Worm (Caenorhabditis elegans): ENCODE measurements around the gene F18C5.10.

The F18C5.10 gene

ce11 chrII:6588605-6589292 is 27.5 kb upstream of the F18C5.10 start, which contains the start of gene icd-1 (continued):
- TF ChIP-seq ces-1 (GFP tag; optimal IDR thresholded peaks at IDR 0.05) (no peak), nhr-85 (tag) (peak; percentile 99), aly-2 (tag; optimal IDR thresholded peaks at IDR 0.05) (peak; percentile 91), snu-23 (GFP tag; optimal IDR thresholded peaks at IDR 0.05) (peak; percentile 99), elt-2 (tag; optimal IDR thresholded peaks at IDR 0.05) (peak; percentile 84), hlh-17 (GFP tag; optimal IDR thresholded peaks at IDR 0.05; ENCODE audit: borderline replicate concordance) (no peak), zag-1 (tag; optimal IDR thresholded peaks at IDR 0.05) (peak; percentile 73), tlp-1 (tag; optimal IDR thresholded peaks at IDR 0.05) (no peak), nhr-90 (tag; optimal IDR thresholded peaks at IDR 0.05; ENCODE audit: poor library complexity) (peak; percentile 94), nhr-11 (tag; optimal IDR thresholded peaks at IDR 0.05) (peak; percentile 97), ceh-82 (tag; optimal IDR thresholded peaks at IDR 0.05) (peak; percentile 91 to 95 (median 93)), pax-3 (tag; optimal IDR thresholded peaks at IDR 0.05) (peak; percentile 90), F16B12.6 (tag; optimal IDR thresholded peaks at IDR 0.05) (peak; percentile 69), snpc-4 (tag; optimal IDR thresholded peaks at IDR 0.05) (peak; percentile 83), pag-3 (tag; optimal IDR thresholded peaks at IDR 0.05; ENCODE audit: borderline replicate concordance, insufficient read depth) (no peak), xbp-1 (tag; optimal IDR thresholded peaks at IDR 0.05) (peak; percentile 94), ztf-11 (tag; optimal IDR thresholded peaks at IDR 0.05) (peak in 1 of 2 experiments; percentile 85), unc-62 (GFP tag; optimal IDR thresholded peaks at IDR 0.05) (no peak), irx-1 (tag; optimal IDR thresholded peaks at IDR 0.05) (peak; percentile 88), blmp-1 (tag; optimal IDR thresholded peaks at IDR 0.05) (peak; percentile 79), mdl-1 (tag; optimal IDR thresholded peaks at IDR 0.05) (peak; percentile 45 to 89), lir-3 (tag; optimal IDR thresholded peaks at IDR 0.05; ENCODE audit: poor library complexity) (peak; percentile 89), nhr-71 (tag; optimal IDR thresholded peaks at IDR 0.05) (peak; percentile 99), mep-1 (tag; optimal IDR thresholded peaks at IDR 0.05) (peak; percentile 94), nhr-77 (tag; optimal IDR thresholded peaks at IDR 0.05) (peak; percentile 94), lin-15B (tag; optimal IDR thresholded peaks at IDR 0.05) (peak; percentile 71), mef-2 (tag; optimal IDR thresholded peaks at IDR 0.05) (peak; percentile 67), efl-3 (GFP tag; optimal IDR thresholded peaks at IDR 0.05) (no peak), nhr-28 (tag; optimal IDR thresholded peaks at IDR 0.05) (no peak), lsy-2 (tag; optimal IDR thresholded peaks at IDR 0.05) (peak; percentile 94 to 96), skn-1 (tag; optimal IDR thresholded peaks at IDR 0.05) (peak; percentile 80), unc-130 (tag; optimal IDR thresholded peaks at IDR 0.05) (peak; percentile 74), egl-13 (tag; optimal IDR thresholded peaks at IDR 0.05) (peak; percentile 86)

DNA sequence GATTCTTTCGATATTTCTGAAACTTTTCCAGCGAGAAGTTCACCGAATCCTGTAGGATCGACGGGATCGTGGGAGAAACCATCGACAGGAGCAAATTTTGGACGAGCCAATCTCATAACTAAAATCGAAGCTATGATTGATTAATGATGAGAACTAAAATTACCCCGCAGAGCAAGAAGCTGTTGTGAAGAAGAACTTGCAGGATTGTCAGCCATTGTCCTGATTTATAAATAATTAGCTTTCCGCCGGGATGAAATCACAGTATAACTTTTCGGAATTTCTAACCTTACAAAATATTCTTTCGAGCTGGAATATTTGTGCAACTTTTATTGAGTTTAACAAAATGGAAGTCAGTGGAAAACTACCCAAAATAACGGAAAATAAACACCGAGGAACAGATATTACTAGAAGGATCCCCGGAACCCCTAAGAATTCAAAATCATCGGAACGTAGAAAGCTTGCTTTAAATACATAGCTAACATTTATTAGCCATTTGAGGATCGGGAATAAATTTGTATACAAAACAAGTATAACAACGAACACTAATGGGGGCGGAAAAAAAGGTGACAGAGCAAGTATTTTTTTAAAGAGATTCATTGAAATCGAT is 26.1 kb upstream of the F18C5.10 start, which contains the start of gene C56C10.7:
C56C10.7 (minus strand) TSS at position 312 of the 607 bp plus-strand sequence.
- TF ChIP-seq lin-15B (tag; optimal IDR thresholded peaks at IDR 0.05) (no peak), mep-1 (tag; optimal IDR thresholded peaks at IDR 0.05) (no peak), unc-30 (tag; optimal IDR thresholded peaks at IDR 0.05) (no peak), tbx-2 (tag; optimal IDR thresholded peaks at IDR 0.05) (no peak), egl-27 (tag; optimal IDR thresholded peaks at IDR 0.05) (no peak), dpl-1 (GFP tag; optimal IDR thresholded peaks at IDR 0.05) (no peak), snpc-4 (tag; optimal IDR thresholded peaks at IDR 0.05) (no peak), nhr-90 (tag; optimal IDR thresholded peaks at IDR 0.05; ENCODE audit: poor library complexity) (peak; percentile 39), fos-1 (tag; optimal IDR thresholded peaks at IDR 0.05) (no peak), rnt-1 (tag; optimal IDR thresholded peaks at IDR 0.05) (no peak), jun-1 (tag; optimal IDR thresholded peaks at IDR 0.05) (no peak), nhr-28 (tag; optimal IDR thresholded peaks at IDR 0.05) (no peak), isw-1 (GFP tag; IDR thresholded peaks at IDR 0.05) (no peak), mdl-1 (tag; optimal IDR thresholded peaks at IDR 0.05) (no peak), skn-1 (tag; optimal IDR thresholded peaks at IDR 0.05) (no peak), nhr-12 (tag; optimal IDR thresholded peaks at IDR 0.05) (no peak), nhr-77 (tag; optimal IDR thresholded peaks at IDR 0.05) (no peak), nhr-85 (tag) (peak; percentile 24), aha-1 (tag; optimal IDR thresholded peaks at IDR 0.05) (no peak), ceh-8 (GFP tag; optimal IDR thresholded peaks at IDR 0.05) (no peak), tlp-1 (tag; optimal IDR thresholded peaks at IDR 0.05) (no peak), nhr-20 (tag; optimal IDR thresholded peaks at IDR 0.05) (peak; percentile 1), dsc-1 (tag; optimal IDR thresholded peaks at IDR 0.05) (no peak), F16B12.6 (tag; optimal IDR thresholded peaks at IDR 0.05) (no peak), lin-13 (GFP tag; optimal IDR thresholded peaks at IDR 0.05) (no peak), fkh-8 (tag; optimal IDR thresholded peaks at IDR 0.05) (no peak), grh-1 (GFP tag; IDR thresholded peaks at IDR 0.05) (no peak)
